Worm (Caenorhabditis elegans) whole organism, midembryonic: ENCODE results near the gene srx-34.

Experiments used
- T22C8.4 ChIP-seq: fragments of 200-800 bp; sonication (Bioruptor generic); IDR thresholded peaks from 2 replicates; pipeline ENCODE4 v1.3.6; 2022; ENCODE audit warnings: missing genetic modification characterization, missing compliant biosample characterization
- cog-1 ChIP-seq: sonication (generic microtip); optimal IDR thresholded peaks from 2 replicates; lab custom pipeline; 2016; ENCODE audit warnings: missing genetic modification characterization, missing compliant biosample characterization
- flt-1 ChIP-seq: fragments of 200-800 bp; sonication (Bioruptor generic); IDR thresholded peaks from 2 replicates; pipeline ENCODE4 v1.3.6; 2022; ENCODE audit warnings: missing genetic modification characterization, missing compliant biosample characterization
- klf-2 ChIP-seq: fragments of 200-800 bp; sonication (Bioruptor generic); conservative IDR thresholded peaks from 2 replicates; pipeline ENCODE4 v1.3.6; 2022; ENCODE audit warnings: missing genetic modification reagents, missing genetic modification characterization, missing compliant biosample characterization
- med-1 ChIP-seq: sonication (generic microtip); optimal IDR thresholded peaks from 2 replicates; lab custom pipeline; 2017; ENCODE audit warnings: missing genetic modification characterization, mild to moderate bottlenecking, missing compliant biosample characterization, antibody characterized with exemption, missing genetic modification reagents; ENCODE audit not compliant: insufficient read depth
- ref-1 ChIP-seq: fragments of 200-800 bp; sonication (Bioruptor generic); conservative IDR thresholded peaks from 2 replicates; pipeline ENCODE4 v1.3.6; 2022; ENCODE audit warnings: missing genetic modification reagents, missing genetic modification characterization, missing compliant biosample characterization
- tab-1 ChIP-seq: fragments of 200-800 bp; sonication (Bioruptor generic); IDR thresholded peaks from 2 replicates; pipeline ENCODE4 v1.3.6; 2022; ENCODE audit warnings: missing genetic modification characterization, missing compliant biosample characterization
- ztf-23 ChIP-seq: fragments of 200-800 bp; sonication (Bioruptor generic); IDR thresholded peaks from 2 replicates; pipeline ENCODE4 v1.3.6; 2022; ENCODE audit warnings: missing genetic modification reagents, missing genetic modification characterization, missing compliant biosample characterization
- ztf-29 ChIP-seq: fragments of 200-800 bp; sonication (Bioruptor generic); IDR thresholded peaks from 2 replicates; pipeline ENCODE4 v1.3.6; 2022; ENCODE audit warnings: missing genetic modification reagents, missing genetic modification characterization, missing compliant biosample characterization

The srx-34 gene

ce11 chrV:7120168-7120567 lies at the start of gene srx-34:
srx-34 (minus strand) TSS chrV:7120268.
- TF ChIP-seq flt-1 (GFP tag; lab: Robert Waterston, UW) = no peak
- TF ChIP-seq T22C8.4 = no peak
- TF ChIP-seq ztf-23 (GFP tag; lab: Robert Waterston, UW) = no peak
- no peak for TF ChIP-seq ref-1
- no peak for TF ChIP-seq klf-2 (GFP tag; lab: Robert Waterston, UW)
- no peak for TF ChIP-seq cog-1 (tag; lab: Kevin White, UChicago)
- TF ChIP-seq tab-1 (GFP tag; lab: Robert Waterston, UW) = no peak
- no peak for TF ChIP-seq ztf-29 (GFP tag; lab: Robert Waterston, UW)
- TF ChIP-seq med-1 (GFP tag; lab: Kevin White, UChicago) = no peak

DNA sequence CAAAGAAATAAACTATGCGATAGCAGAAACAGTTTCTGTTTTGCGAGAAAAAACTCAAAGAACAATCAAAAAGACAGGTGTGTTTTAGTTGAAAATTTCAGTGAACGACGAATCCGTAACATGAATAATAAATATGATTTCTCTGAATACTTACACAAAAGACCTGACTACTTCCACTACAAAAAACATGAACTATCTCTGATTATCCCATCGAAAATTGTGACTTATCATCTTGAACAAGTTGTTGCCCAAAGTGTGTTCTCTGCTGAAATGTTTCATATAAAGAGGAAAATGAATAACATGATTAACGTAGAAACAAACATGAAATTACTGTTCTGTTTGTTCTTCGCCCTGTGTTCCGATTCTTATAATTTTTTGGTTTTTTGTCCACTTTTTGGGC lies 46.6 kb upstream of the srx-34 start, which contains the start of gene ugt-36:
TSS of gene ugt-36 (plus strand) at position 301 of the 400 bp plus-strand sequence.
- TF ChIP-seq T22C8.4 (no peak), cog-1 (tag; lab: Kevin White, UChicago) (no peak), ztf-23 (GFP tag; lab: Robert Waterston, UW) (no peak), med-1 (GFP tag; lab: Kevin White, UChicago) (no peak), ref-1 (no peak), ztf-29 (GFP tag; lab: Robert Waterston, UW) (no peak), tab-1 (GFP tag; lab: Robert Waterston, UW) (no peak), flt-1 (GFP tag; lab: Robert Waterston, UW) (no peak), klf-2 (GFP tag; lab: Robert Waterston, UW) (no peak)

DNA sequence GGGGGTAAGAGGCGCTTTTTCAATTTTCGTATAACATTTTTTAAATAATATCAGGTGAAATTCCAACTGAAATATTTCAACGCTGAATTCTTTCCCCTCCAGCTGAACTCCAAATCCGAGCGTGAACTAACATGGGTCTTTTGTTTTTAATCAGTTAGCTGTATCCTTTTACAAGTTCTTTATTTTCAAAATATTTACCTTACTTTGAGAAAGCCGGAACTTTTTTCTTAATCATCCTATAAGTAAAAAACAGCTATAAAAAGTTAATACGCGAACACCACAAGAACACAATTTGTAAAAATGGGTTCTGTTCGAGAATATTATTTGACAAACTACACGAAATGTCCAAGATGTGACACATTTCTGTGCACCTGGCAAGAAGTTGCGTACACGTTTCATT lies 44.1 kb upstream of the srx-34 start, which contains the start of gene srh-83:
TSS of gene srh-83 (plus strand) at position 301 of the 400 bp plus-strand sequence.
- TF ChIP-seq ref-1 (no peak), klf-2 (GFP tag; lab: Robert Waterston, UW) (no peak), cog-1 (tag; lab: Kevin White, UChicago) (no peak), ztf-29 (GFP tag; lab: Robert Waterston, UW) (no peak), T22C8.4 (no peak), flt-1 (GFP tag; lab: Robert Waterston, UW) (no peak), ztf-23 (GFP tag; lab: Robert Waterston, UW) (no peak), med-1 (GFP tag; lab: Kevin White, UChicago) (no peak), tab-1 (GFP tag; lab: Robert Waterston, UW) (no peak)

ce11 chrV:7163477-7164114 lies 43.5 kb upstream of the srx-34 start, which contains the start of gene ugt-41:
ugt-41 (minus strand) TSS chrV:7163595.
- TF ChIP-seq ztf-29 (GFP tag; lab: Robert Waterston, UW) (no peak), flt-1 (GFP tag; lab: Robert Waterston, UW) (no peak), tab-1 (GFP tag; lab: Robert Waterston, UW) (no peak), ref-1 (no peak), klf-2 (GFP tag; lab: Robert Waterston, UW) (no peak), T22C8.4 (no peak), ztf-23 (GFP tag; lab: Robert Waterston, UW) (no peak)

DNA sequence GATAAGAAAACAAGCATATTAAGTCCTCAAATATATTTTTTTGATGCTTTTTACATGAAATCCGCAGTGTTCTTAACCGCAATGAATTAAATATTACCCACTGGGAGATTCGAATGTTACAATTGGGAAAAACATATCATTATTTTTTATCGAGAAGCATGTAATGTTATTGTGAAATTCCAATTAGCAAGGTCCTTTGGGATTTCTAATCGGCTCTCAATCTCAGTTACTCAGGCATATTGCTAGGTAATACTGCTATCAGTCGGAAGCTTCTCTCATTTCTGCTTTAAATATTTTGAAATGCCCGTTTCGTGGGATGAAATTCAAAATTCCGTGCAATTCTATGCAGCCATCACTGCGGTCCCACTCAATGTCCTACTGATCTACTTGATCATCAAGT lies 39.3 kb upstream of the srx-34 start, which contains the start of gene str-204:
TSS of gene str-204 (plus strand) at position 301 of the 400 bp plus-strand sequence.
- TF ChIP-seq ref-1 = no peak
- TF ChIP-seq T22C8.4 = no peak
- TF ChIP-seq med-1 (GFP tag; lab: Kevin White, UChicago) = no peak
- no peak for TF ChIP-seq flt-1 (GFP tag; lab: Robert Waterston, UW)

ce11 chrV:7157089-7157488 lies 37.0 kb upstream of the srx-34 start, which contains the start of gene ugt-39:
ugt-39 (plus strand) TSS chrV:7157142.
- no peak for TF ChIP-seq ztf-23 (GFP tag; lab: Robert Waterston, UW)
- TF ChIP-seq ztf-29 (GFP tag; lab: Robert Waterston, UW) = no peak
- no peak for TF ChIP-seq med-1 (GFP tag; lab: Kevin White, UChicago)

DNA sequence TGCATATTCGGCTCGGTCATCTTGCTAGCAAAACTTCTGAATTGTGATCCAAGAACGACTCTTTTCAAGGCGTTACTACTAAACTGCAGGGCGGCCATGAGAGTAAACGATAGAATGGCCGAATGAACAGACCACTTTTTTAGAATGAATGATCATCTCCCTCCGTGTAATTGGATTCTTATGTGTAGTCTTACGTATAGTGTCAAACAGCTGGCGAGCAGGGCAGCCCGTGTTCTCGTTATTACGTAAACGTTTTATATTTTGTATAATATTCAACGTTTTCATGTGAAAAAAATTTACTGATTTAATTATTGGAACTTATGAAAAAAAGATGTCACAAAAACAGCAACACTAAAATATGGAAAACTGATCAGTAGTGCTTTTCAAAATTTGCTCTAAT lies 36.0 kb upstream of the srx-34 start, which contains the start of gene F10D2.10:
TSS of gene F10D2.10 (minus strand) at position 101 of the 400 bp plus-strand sequence.
- no peak for TF ChIP-seq ref-1
- TF ChIP-seq ztf-23 (GFP tag; lab: Robert Waterston, UW) = no peak
- no peak for TF ChIP-seq T22C8.4
- no peak for TF ChIP-seq med-1 (GFP tag; lab: Kevin White, UChicago)
- no peak for TF ChIP-seq ztf-29 (GFP tag; lab: Robert Waterston, UW)
- no peak for TF ChIP-seq tab-1 (GFP tag; lab: Robert Waterston, UW)
- TF ChIP-seq flt-1 (GFP tag; lab: Robert Waterston, UW) = no peak
- no peak for TF ChIP-seq klf-2 (GFP tag; lab: Robert Waterston, UW)

DNA sequence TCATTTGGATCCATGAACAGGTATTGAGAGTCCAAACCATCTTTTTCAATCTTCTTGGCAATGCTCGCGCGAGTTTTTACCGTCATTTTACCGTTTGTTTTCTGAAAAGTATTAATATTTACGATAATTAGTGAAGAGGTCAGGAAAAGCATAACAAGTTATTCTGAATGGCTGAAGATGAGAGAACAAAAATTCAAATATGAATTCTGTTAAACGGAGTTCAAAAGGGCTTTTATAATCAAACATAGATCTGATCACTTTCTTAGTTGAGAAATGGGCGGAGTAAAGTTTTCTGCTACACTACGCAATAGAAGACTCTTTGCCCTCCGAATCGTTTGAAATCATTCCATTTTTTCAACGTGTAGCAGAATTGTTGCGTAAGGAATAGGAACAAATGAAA lies 33.0 kb upstream of the srx-34 start, which contains the start of gene fat-7:
TSS of gene fat-7 (minus strand) at position 101 of the 400 bp plus-strand sequence.
- no peak for TF ChIP-seq klf-2 (GFP tag; lab: Robert Waterston, UW)
- TF ChIP-seq ref-1 = no peak
- TF ChIP-seq med-1 (GFP tag; lab: Kevin White, UChicago) = no peak
- no peak for TF ChIP-seq flt-1 (GFP tag; lab: Robert Waterston, UW)
- TF ChIP-seq tab-1 (GFP tag; lab: Robert Waterston, UW) = no peak
- TF ChIP-seq T22C8.4 = no peak
- no peak for TF ChIP-seq ztf-29 (GFP tag; lab: Robert Waterston, UW)
- no peak for TF ChIP-seq cog-1 (tag; lab: Kevin White, UChicago)
- TF ChIP-seq ztf-23 (GFP tag; lab: Robert Waterston, UW) = no peak

ce11 chrV:7150570-7150969 lies 30.5 kb upstream of the srx-34 start, which contains the start of gene F10D2.8:
F10D2.8 (minus strand) TSS chrV:7150714.
- TF ChIP-seq flt-1 (GFP tag; lab: Robert Waterston, UW) (no peak), klf-2 (GFP tag; lab: Robert Waterston, UW) (no peak), T22C8.4 (no peak), tab-1 (GFP tag; lab: Robert Waterston, UW) (no peak), cog-1 (tag; lab: Kevin White, UChicago) (no peak), ref-1 (no peak), ztf-23 (GFP tag; lab: Robert Waterston, UW) (no peak), ztf-29 (GFP tag; lab: Robert Waterston, UW) (no peak), med-1 (GFP tag; lab: Kevin White, UChicago) (no peak)
